ENCODE assay signal across 1 fruit fly cellular context in the genomic region with DNA sequence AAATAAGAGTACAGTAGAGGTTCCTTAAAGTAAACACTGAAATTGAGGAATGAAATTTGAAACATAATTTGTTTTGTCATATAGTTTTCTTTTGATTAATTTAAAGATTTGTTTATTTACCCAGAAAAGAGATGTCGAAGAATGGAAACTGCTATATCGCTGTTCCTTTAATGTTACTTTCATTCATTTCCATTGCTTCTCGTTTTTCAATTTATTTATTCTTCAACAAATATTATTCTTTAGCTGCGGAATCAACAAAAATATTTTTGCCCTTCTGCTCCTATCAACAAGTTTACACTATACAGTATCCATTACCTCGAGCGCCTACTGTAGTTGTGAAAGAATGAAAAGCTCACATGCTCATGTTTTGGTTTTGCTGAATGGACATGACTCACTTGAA.
TF ChIP-seq lines count a peak whose summit lies in the region.

No protein-coding gene starts in this region.

TF ChIP-seq in whole organism, embryonic, 481 proteins besides CTCF, POLR2A, EP300 and RAD21 (continued from another document and continues in another):
- TF ChIP-seq CG12104 (GFP tag; optimal IDR thresholded peaks at IDR 0.05; lab: Kevin White, UChicago) (no peak), CG12155 (GFP tag; optimal IDR thresholded peaks at IDR 0.05; lab: Kevin White, UChicago) (no peak), CG9727 (GFP tag; optimal IDR thresholded peaks at IDR 0.05; lab: Kevin White, UChicago) (peak; percentile 9), unc-4 (GFP tag; IDR thresholded peaks at IDR 0.05; lab: Robert Waterston, UW; ENCODE audit: partially characterized antibody) (no peak), CG31365 (tag; optimal IDR thresholded peaks at IDR 0.05; lab: Kevin White, UChicago) (no peak), sug (tag; optimal IDR thresholded peaks at IDR 0.05; lab: Kevin White, UChicago) (no peak), al (GFP tag; IDR thresholded peaks at IDR 0.05; lab: Robert Waterston, UW) (peak; percentile 38; the same call in 1 of the 2 replicates), CG33557 (GFP tag; optimal IDR thresholded peaks at IDR 0.05; lab: Kevin White, UChicago) (no peak), CG9932 (GFP tag; IDR thresholded peaks at IDR 0.05; lab: Robert Waterston, UW) (peak; percentile 43; the same call in 1 of the 2 replicates), cato (GFP tag; optimal IDR thresholded peaks at IDR 0.05; lab: Kevin White, UChicago; ENCODE audit: borderline replicate concordance) (no peak), CG4328 (GFP tag; optimal IDR thresholded peaks at IDR 0.05; lab: Kevin White, UChicago) (no peak), CG16863 (GFP tag; optimal IDR thresholded peaks at IDR 0.05; lab: Kevin White, UChicago) (no peak), CG12236 (GFP tag; optimal IDR thresholded peaks at IDR 0.05; lab: Kevin White, UChicago) (no peak), dm (GFP tag; optimal IDR thresholded peaks at IDR 0.05; lab: Kevin White, UChicago) (no peak), CG4820 (GFP tag; optimal IDR thresholded peaks at IDR 0.05; lab: Kevin White, UChicago) (peak; percentile 5), nmo (GFP tag; optimal IDR thresholded peaks at IDR 0.05; lab: Kevin White, UChicago) (peak; percentile 11), CG17328 (GFP tag; IDR thresholded peaks at IDR 0.05; lab: Robert Waterston, UW) (no peak), Six4 (GFP tag; optimal IDR thresholded peaks at IDR 0.05; lab: Kevin White, UChicago) (no peak), CG17385 (GFP tag; optimal IDR thresholded peaks at IDR 0.05; lab: Kevin White, UChicago) (no peak), CG9215 (GFP tag; IDR thresholded peaks at IDR 0.05; lab: Robert Waterston, UW) (no peak), CG3065 (GFP tag; optimal IDR thresholded peaks at IDR 0.05; lab: Kevin White, UChicago) (no peak), CG10147 (GFP tag; optimal IDR thresholded peaks at IDR 0.05; lab: Kevin White, UChicago) (peak; percentile 11), fd96Cb (tag; optimal IDR thresholded peaks at IDR 0.05; lab: Kevin White, UChicago) (no peak), CG18764 (GFP tag; optimal IDR thresholded peaks at IDR 0.05; lab: Kevin White, UChicago) (no peak), NFAT (GFP tag; IDR thresholded peaks at IDR 0.05; lab: Robert Waterston, UW) (no peak), ara (GFP tag; IDR thresholded peaks at IDR 0.05; lab: Robert Waterston, UW) (no peak), CG32767 (GFP tag; IDR thresholded peaks at IDR 0.05; lab: Robert Waterston, UW) (no peak), Lhr (GFP tag; optimal IDR thresholded peaks at IDR 0.05; lab: Kevin White, UChicago) (no peak), CG17361 (GFP tag; IDR thresholded peaks at IDR 0.05; lab: Robert Waterston, UW) (0 out of 3 replicates have a peak, but pooled peaks have one; percentile 26), CG15601 (tag; optimal IDR thresholded peaks at IDR 0.05; lab: Kevin White, UChicago) (no peak), otp (GFP tag; IDR thresholded peaks at IDR 0.05; lab: Robert Waterston, UW) (no peak), grau (tag; optimal IDR thresholded peaks at IDR 0.05; lab: Kevin White, UChicago) (peak; percentile 58), Doc3 (GFP tag; IDR thresholded peaks at IDR 0.05; lab: Robert Waterston, UW; ENCODE audit: partially characterized antibody) (no peak), Hmr (GFP tag; optimal IDR thresholded peaks at IDR 0.05; lab: Kevin White, UChicago) (no peak), row (GFP tag; IDR thresholded peaks at IDR 0.05; lab: Robert Waterston, UW) (peak; percentile 46; the same call in 2 of the 3 replicates), CG7357 (GFP tag; IDR thresholded peaks at IDR 0.05; lab: Robert Waterston, UW) (no peak), CG15696 (tag; optimal IDR thresholded peaks at IDR 0.05; lab: Kevin White, UChicago) (no peak), croc (GFP tag; conservative IDR thresholded peaks at IDR 0.05; lab: Robert Waterston, UW) (no peak), CHES-1-like (GFP tag; optimal IDR thresholded peaks at IDR 0.05; lab: Kevin White, UChicago) (no peak), CG7372 (GFP tag; IDR thresholded peaks at IDR 0.05; lab: Robert Waterston, UW) (no peak), slbo (GFP tag; IDR thresholded peaks at IDR 0.05; lab: Robert Waterston, UW) (peak; percentile 28; the same call in 1 of the 2 replicates), stc (GFP tag; IDR thresholded peaks at IDR 0.05; lab: Robert Waterston, UW) (no peak), ap (GFP tag; IDR thresholded peaks at IDR 0.05; lab: Robert Waterston, UW) (no peak), CG13287 (GFP tag; IDR thresholded peaks at IDR 0.05; lab: Robert Waterston, UW; ENCODE audit: partially characterized antibody) (no peak), CG31441 (GFP tag; IDR thresholded peaks at IDR 0.05; lab: Robert Waterston, UW) (0 out of 2 replicates have a peak, but pooled peaks have one; percentile 9), CG17568 (GFP tag; optimal IDR thresholded peaks at IDR 0.05; lab: Kevin White, UChicago) (no peak), so (GFP tag; IDR thresholded peaks at IDR 0.05; lab: Robert Waterston, UW) (no peak), CG8388 (GFP tag; optimal IDR thresholded peaks at IDR 0.05; lab: Kevin White, UChicago) (no peak), CG8944 (GFP tag; optimal IDR thresholded peaks at IDR 0.05; lab: Kevin White, UChicago) (no peak), Dad (GFP tag; optimal IDR thresholded peaks at IDR 0.05; lab: Kevin White, UChicago) (no peak), CG13624 (GFP tag; optimal IDR thresholded peaks at IDR 0.05; lab: Kevin White, UChicago) (peak; percentile 5), tgo (GFP tag; IDR thresholded peaks at IDR 0.05; lab: Robert Waterston, UW) (no peak), CG14014 (GFP tag; IDR thresholded peaks at IDR 0.05; lab: Robert Waterston, UW) (no peak), E2f1 (GFP tag; IDR thresholded peaks at IDR 0.05; lab: Robert Waterston, UW) (no peak), tin (GFP tag; optimal IDR thresholded peaks at IDR 0.05; lab: Kevin White, UChicago) (no peak), CG5245 (GFP tag; optimal IDR thresholded peaks at IDR 0.05; lab: Kevin White, UChicago) (no peak), Blimp-1 (GFP tag; optimal IDR thresholded peaks at IDR 0.05; lab: Kevin White, UChicago) (peak; percentile 27), hkb (optimal IDR thresholded peaks at IDR 0.05; lab: Kevin White, UChicago) (no peak), hkb (GFP tag; IDR thresholded peaks at IDR 0.05; lab: Robert Waterston, UW) (no peak), CG10543 (GFP tag; optimal IDR thresholded peaks at IDR 0.05; lab: Kevin White, UChicago) (no peak), bigmax (GFP tag; optimal IDR thresholded peaks at IDR 0.05; lab: Kevin White, UChicago) (no peak), Trl (optimal IDR thresholded peaks at IDR 0.05; lab: Kevin White, UChicago) (no peak), Trl (GFP tag; optimal IDR thresholded peaks at IDR 0.05; lab: Kevin White, UChicago) (no peak), CG9876 (GFP tag; optimal IDR thresholded peaks at IDR 0.05; lab: Kevin White, UChicago) (no peak), ssp (GFP tag; IDR thresholded peaks at IDR 0.05; lab: Robert Waterston, UW) (no peak), pzg (GFP tag; optimal IDR thresholded peaks at IDR 0.05; lab: Kevin White, UChicago) (no peak), Camta (GFP tag; optimal IDR thresholded peaks at IDR 0.05; lab: Kevin White, UChicago) (no peak), tx (GFP tag; optimal IDR thresholded peaks at IDR 0.05; lab: Kevin White, UChicago) (no peak), phol (tag; optimal IDR thresholded peaks at IDR 0.05; lab: Kevin White, UChicago) (peak; percentile 28), CG17186 (GFP tag; optimal IDR thresholded peaks at IDR 0.05; lab: Kevin White, UChicago) (no peak), MESR4 (GFP tag; optimal IDR thresholded peaks at IDR 0.05; lab: Kevin White, UChicago) (no peak), CG8478 (optimal IDR thresholded peaks at IDR 0.05; lab: Kevin White, UChicago) (no peak), CG2116 (GFP tag; optimal IDR thresholded peaks at IDR 0.05; lab: Kevin White, UChicago) (no peak), lbe (GFP tag; optimal IDR thresholded peaks at IDR 0.05; lab: Kevin White, UChicago) (no peak), CoRest (tag; optimal IDR thresholded peaks at IDR 0.05; lab: Kevin White, UChicago) (peak; percentile 6), disco-r (GFP tag; optimal IDR thresholded peaks at IDR 0.05; lab: Kevin White, UChicago) (no peak), kay (GFP tag; optimal IDR thresholded peaks at IDR 0.05; lab: Kevin White, UChicago) (peak; percentile 12), zfh2 (GFP tag; optimal IDR thresholded peaks at IDR 0.05; lab: Kevin White, UChicago) (peak; percentile 29), Fer3 (tag; optimal IDR thresholded peaks at IDR 0.05; lab: Kevin White, UChicago) (no peak), CG10979 (tag; optimal IDR thresholded peaks at IDR 0.05; lab: Kevin White, UChicago) (peak; percentile 16), D19B (GFP tag; optimal IDR thresholded peaks at IDR 0.05; lab: Kevin White, UChicago) (no peak), D19A (tag; optimal IDR thresholded peaks at IDR 0.05; lab: Kevin White, UChicago) (no peak), CG9437 (GFP tag; optimal IDR thresholded peaks at IDR 0.05; lab: Kevin White, UChicago) (peak; percentile 3), danr (GFP tag; IDR thresholded peaks at IDR 0.05; lab: Robert Waterston, UW) (0 out of 2 replicates have a peak, but pooled peaks have one; percentile 8), fu2 (GFP tag; optimal IDR thresholded peaks at IDR 0.05; lab: Kevin White, UChicago) (no peak), lab (GFP tag; optimal IDR thresholded peaks at IDR 0.05; lab: Kevin White, UChicago) (peak; percentile 32), cad (GFP tag; optimal IDR thresholded peaks at IDR 0.05; lab: Kevin White, UChicago) (no peak), CG4854 (GFP tag; optimal IDR thresholded peaks at IDR 0.05; lab: Kevin White, UChicago) (no peak), Dref (GFP tag; IDR thresholded peaks at IDR 0.05; lab: Robert Waterston, UW) (no peak), dpn (GFP tag; optimal IDR thresholded peaks at IDR 0.05; lab: Kevin White, UChicago) (peak in 1 of 2 experiments; percentile 21), sqz (GFP tag; optimal IDR thresholded peaks at IDR 0.05; lab: Kevin White, UChicago) (no peak), Eip74EF (GFP tag; optimal IDR thresholded peaks at IDR 0.05; lab: Kevin White, UChicago) (no peak), caup (GFP tag; optimal IDR thresholded peaks at IDR 0.05; lab: Kevin White, UChicago; ENCODE audit: severe bottlenecking) (peak; percentile 4), jumu (GFP tag; optimal IDR thresholded peaks at IDR 0.05; lab: Kevin White, UChicago) (no peak), CG3163 (GFP tag; optimal IDR thresholded peaks at IDR 0.05; lab: Kevin White, UChicago) (no peak), CG7963 (GFP tag; IDR thresholded peaks at IDR 0.05; lab: Robert Waterston, UW; ENCODE audit: partially characterized antibody) (no peak), CG15479 (GFP tag; optimal IDR thresholded peaks at IDR 0.05; lab: Kevin White, UChicago) (no peak), nerfin-1 (tag; optimal IDR thresholded peaks at IDR 0.05; lab: Kevin White, UChicago) (no peak), cwo (GFP tag; optimal IDR thresholded peaks at IDR 0.05; lab: Kevin White, UChicago) (peak; percentile 19), Ets97D (GFP tag; optimal IDR thresholded peaks at IDR 0.05; lab: Kevin White, UChicago) (no peak), CG14050 (GFP tag; IDR thresholded peaks at IDR 0.05; lab: Robert Waterston, UW) (no peak), btn (GFP tag; optimal IDR thresholded peaks at IDR 0.05; lab: Kevin White, UChicago) (no peak), tap (tag; optimal IDR thresholded peaks at IDR 0.05; lab: Kevin White, UChicago) (no peak), BEAF-32 (GFP tag; optimal IDR thresholded peaks at IDR 0.05; lab: Kevin White, UChicago) (no peak), en (GFP tag; optimal IDR thresholded peaks at IDR 0.05; lab: Kevin White, UChicago) (no peak), az2 (GFP tag; optimal IDR thresholded peaks at IDR 0.05; lab: Kevin White, UChicago) (no peak), CG14860 (GFP tag; IDR thresholded peaks at IDR 0.05; lab: Robert Waterston, UW; ENCODE audit: partially characterized antibody) (no peak), sens-2 (GFP tag; IDR thresholded peaks at IDR 0.05; lab: Robert Waterston, UW) (no peak), HLHmδ (GFP tag; optimal IDR thresholded peaks at IDR 0.05; lab: Kevin White, UChicago) (no peak), CG6254 (GFP tag; optimal IDR thresholded peaks at IDR 0.05; lab: Kevin White, UChicago) (no peak), CG6765 (GFP tag; optimal IDR thresholded peaks at IDR 0.05; lab: Kevin White, UChicago) (no peak), CG8924 (tag; optimal IDR thresholded peaks at IDR 0.05; lab: Kevin White, UChicago) (no peak), gcm (GFP tag; optimal IDR thresholded peaks at IDR 0.05; lab: Kevin White, UChicago) (no peak), Hr51 (GFP tag; optimal IDR thresholded peaks at IDR 0.05; lab: Kevin White, UChicago) (no peak), ken (GFP tag; IDR thresholded peaks at IDR 0.05; lab: Robert Waterston, UW) (no peak), da (GFP tag; optimal IDR thresholded peaks at IDR 0.05; lab: Kevin White, UChicago) (no peak), CG12744 (GFP tag; optimal IDR thresholded peaks at IDR 0.05; lab: Kevin White, UChicago) (no peak), Usf (GFP tag; optimal IDR thresholded peaks at IDR 0.05; lab: Kevin White, UChicago) (no peak), Dp (GFP tag; optimal IDR thresholded peaks at IDR 0.05; lab: Kevin White, UChicago) (no peak), CG2712 (tag; optimal IDR thresholded peaks at IDR 0.05; lab: Kevin White, UChicago) (peak; percentile 40), zfh1 (GFP tag; IDR thresholded peaks at IDR 0.05; lab: Robert Waterston, UW) (no peak), Dbx (GFP tag; IDR thresholded peaks at IDR 0.05; lab: Robert Waterston, UW) (no peak), CG30431 (GFP tag; optimal IDR thresholded peaks at IDR 0.05; lab: Kevin White, UChicago) (no peak), CG4424 (GFP tag; optimal IDR thresholded peaks at IDR 0.05; lab: Kevin White, UChicago) (peak; percentile 19), CG11504 (tag; optimal IDR thresholded peaks at IDR 0.05; lab: Kevin White, UChicago) (peak; percentile 58), salm (tag; optimal IDR thresholded peaks at IDR 0.05; lab: Kevin White, UChicago) (no peak), nerfin-2 (GFP tag; IDR thresholded peaks at IDR 0.05; lab: Robert Waterston, UW; ENCODE audit: partially characterized antibody) (no peak), toy (GFP tag; IDR thresholded peaks at IDR 0.05; lab: Robert Waterston, UW) (no peak), crc (GFP tag; optimal IDR thresholded peaks at IDR 0.05; lab: Kevin White, UChicago) (no peak), CG8281 (tag; optimal IDR thresholded peaks at IDR 0.05; lab: Kevin White, UChicago) (no peak), vvl (GFP tag; IDR thresholded peaks at IDR 0.05; lab: Robert Waterston, UW) (no peak), Oli (tag; optimal IDR thresholded peaks at IDR 0.05; lab: Kevin White, UChicago) (no peak)
